Fruit fly (Drosophila melanogaster): ENCODE measurements around the gene dpr19.
A peak's percentile ranks its signal among the peaks of the same experiment; 100 is the strongest.

The dpr19 gene

DNA sequence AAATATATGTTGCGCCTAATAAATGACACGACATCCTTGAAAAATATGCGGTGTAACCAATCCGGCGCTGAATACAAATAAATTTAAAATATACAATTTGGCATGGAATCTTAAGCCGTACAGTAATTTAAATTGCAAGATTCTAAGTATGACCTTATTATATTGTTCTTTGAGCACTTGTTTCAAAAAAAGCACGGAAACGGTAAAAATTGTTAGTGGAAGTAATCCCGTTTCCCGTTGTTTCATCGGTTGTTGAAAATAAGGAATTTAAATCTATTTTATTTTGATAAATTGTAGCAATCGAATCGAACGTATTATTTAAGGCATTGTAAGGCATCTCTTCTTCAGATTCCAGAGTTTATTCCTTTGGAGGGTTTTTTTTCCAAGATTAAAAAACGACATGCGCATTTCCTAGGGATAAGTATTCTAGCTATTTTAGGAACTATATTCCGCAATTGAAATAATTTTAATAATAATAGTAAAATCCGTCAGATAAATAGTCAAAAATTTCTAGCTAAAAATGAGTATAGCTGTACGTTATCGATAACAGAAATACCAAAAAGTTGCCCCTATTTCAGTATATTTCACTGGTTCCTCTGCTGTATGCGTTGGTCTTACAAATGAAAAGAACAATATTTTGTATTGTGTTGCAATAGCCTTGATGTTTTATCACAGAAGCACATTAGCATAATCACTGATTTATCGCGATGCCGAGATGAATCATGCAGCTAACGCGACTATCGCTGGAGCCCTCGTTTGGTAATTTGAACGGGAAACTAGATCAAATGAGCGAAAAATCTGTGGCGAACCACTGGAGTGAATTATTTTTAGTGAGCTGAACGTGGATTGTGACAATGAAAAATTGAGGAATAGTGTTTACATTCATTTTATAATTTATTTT is 42.6 kb upstream of the dpr19 start, which contains the start of gene GATAd:
GATAd (plus strand) TSS at position 644 of the 901 bp plus-strand sequence.
- TF ChIP-seq CG13775 (GFP tag; optimal IDR thresholded peaks at IDR 0.05) = peak; percentile 20
- TF ChIP-seq CG13287 (GFP tag; IDR thresholded peaks at IDR 0.05; ENCODE audit: partially characterized antibody) = peak; percentile 47; the same call in 1 of the 2 replicates
- no peak for TF ChIP-seq CG2129 (GFP tag; IDR thresholded peaks at IDR 0.05; ENCODE audit: partially characterized antibody)
- no peak for TF ChIP-seq CG4360 (GFP tag; IDR thresholded peaks at IDR 0.05)
- TF ChIP-seq Dll (GFP tag; IDR thresholded peaks at IDR 0.05; ENCODE audit: partially characterized antibody) = no peak
- no peak for TF ChIP-seq Atf-2 (GFP tag; optimal IDR thresholded peaks at IDR 0.05)
- no peak for TF ChIP-seq tio (GFP tag; optimal IDR thresholded peaks at IDR 0.05)
- TF ChIP-seq D19A (tag; optimal IDR thresholded peaks at IDR 0.05) = peak; percentile 2
- no peak for TF ChIP-seq hbn (GFP tag; IDR thresholded peaks at IDR 0.05; ENCODE audit: partially characterized antibody)
- TF ChIP-seq chif (GFP tag; optimal IDR thresholded peaks at IDR 0.05) = no peak
- TF ChIP-seq CG12299 (tag; optimal IDR thresholded peaks at IDR 0.05) = peak; percentile 28
- no peak for TF ChIP-seq HmgD (GFP tag; optimal IDR thresholded peaks at IDR 0.05)
- TF ChIP-seq trem (tag; optimal IDR thresholded peaks at IDR 0.05) = peak; percentile 52
- TF ChIP-seq CG17385 (GFP tag; optimal IDR thresholded peaks at IDR 0.05) = no peak
- TF ChIP-seq mam (GFP tag; optimal IDR thresholded peaks at IDR 0.05) = peak; percentile 14
- TF ChIP-seq Hmr (GFP tag; optimal IDR thresholded peaks at IDR 0.05) = no peak
- TF ChIP-seq Trl (optimal IDR thresholded peaks at IDR 0.05) = no peak
- no peak for TF ChIP-seq Trl (GFP tag; optimal IDR thresholded peaks at IDR 0.05)
- TF ChIP-seq nmo (GFP tag; optimal IDR thresholded peaks at IDR 0.05) = peak; percentile 25
- peak; percentile 25 for TF ChIP-seq CG2116 (GFP tag; optimal IDR thresholded peaks at IDR 0.05)
- TF ChIP-seq vfl (GFP tag; optimal IDR thresholded peaks at IDR 0.05) = no peak
- no peak for TF ChIP-seq CG12071 (GFP tag; optimal IDR thresholded peaks at IDR 0.05)
- TF ChIP-seq CG17829 (tag; optimal IDR thresholded peaks at IDR 0.05) = peak; percentile 43
- no peak for TF ChIP-seq Hmx (GFP tag; optimal IDR thresholded peaks at IDR 0.05)
- peak; percentile 0 for TF ChIP-seq CG15269 (tag; optimal IDR thresholded peaks at IDR 0.05)
- TF ChIP-seq GATAe (GFP tag; conservative IDR thresholded peaks at IDR 0.05) = no peak
- no peak for TF ChIP-seq ERR (GFP tag; optimal IDR thresholded peaks at IDR 0.05)
- TF ChIP-seq Antp (GFP tag; optimal IDR thresholded peaks at IDR 0.05) = no peak
- TF ChIP-seq CG9932 (GFP tag; IDR thresholded peaks at IDR 0.05) = 0 out of 2 replicates have a peak, but pooled peaks have one; percentile 26
- no peak for TF ChIP-seq trh (GFP tag; optimal IDR thresholded peaks at IDR 0.05)
- no peak for TF ChIP-seq bcd (GFP tag; optimal IDR thresholded peaks at IDR 0.05)
- TF ChIP-seq CG11085 (GFP tag; IDR thresholded peaks at IDR 0.05) = no peak
- TF ChIP-seq CG18764 (GFP tag; optimal IDR thresholded peaks at IDR 0.05) = no peak
- no peak for TF ChIP-seq z (GFP tag; IDR thresholded peaks at IDR 0.05)
- TF ChIP-seq CkIIα-i1 (GFP tag; IDR thresholded peaks at IDR 0.05) = no peak
- TF ChIP-seq CG2712 (tag; optimal IDR thresholded peaks at IDR 0.05) = peak; percentile 46
- TF ChIP-seq CG10209 (GFP tag; optimal IDR thresholded peaks at IDR 0.05) = no peak
- peak; percentile 12 for TF ChIP-seq Hr3 (GFP tag; optimal IDR thresholded peaks at IDR 0.05)
- TF ChIP-seq cas (GFP tag; IDR thresholded peaks at IDR 0.05) = no peak
- TF ChIP-seq CG6683 (GFP tag; optimal IDR thresholded peaks at IDR 0.05) = no peak
- TF ChIP-seq CG33557 (GFP tag; optimal IDR thresholded peaks at IDR 0.05) = peak; percentile 12
- peak; percentile 87 for TF ChIP-seq Sry-β (GFP tag; optimal IDR thresholded peaks at IDR 0.05)
- no peak for TF ChIP-seq en (GFP tag; optimal IDR thresholded peaks at IDR 0.05)
- no peak for TF ChIP-seq pan (optimal IDR thresholded peaks at IDR 0.05)
- TF ChIP-seq pan (GFP tag; optimal IDR thresholded peaks at IDR 0.05 in 1 of 2, IDR thresholded peaks at IDR 0.05 in 1 of 2) = no peak
- TF ChIP-seq CG8924 (tag; optimal IDR thresholded peaks at IDR 0.05) = peak; percentile 46
- no peak for TF ChIP-seq NK7.1 (GFP tag; optimal IDR thresholded peaks at IDR 0.05)
- TF ChIP-seq TFAM (GFP tag; optimal IDR thresholded peaks at IDR 0.05) = no peak
- TF ChIP-seq prd (optimal IDR thresholded peaks at IDR 0.05) = no peak
- no peak for TF ChIP-seq prd (GFP tag; IDR thresholded peaks at IDR 0.05)
